Worm (Caenorhabditis elegans) whole organism, L2 larva: ENCODE measurements around the gene F42G2.2.

Source experiments
- elt-1 ChIP-seq: fragments of 150-350 bp; optimal IDR thresholded peaks from 2 replicates; lab custom pipeline; 2014; ENCODE audit warnings: missing biosample characterization, missing genetic modification characterization
- elt-3 ChIP-seq: sonication (generic microtip); optimal IDR thresholded peaks from 2 replicates; lab custom pipeline; 2017; ENCODE audit warnings: missing biosample characterization, missing genetic modification characterization
- nhr-11 ChIP-seq: fragments of 150-350 bp; optimal IDR thresholded peaks from 2 replicates; lab custom pipeline; 2014; ENCODE audit warnings: missing biosample characterization, missing genetic modification characterization
- snpc-4 ChIP-seq: fragments of 150-350 bp; optimal IDR thresholded peaks from 2 replicates; lab custom pipeline; 2014; ENCODE audit warnings: missing biosample characterization, missing genetic modification characterization

ce11 chrII:2422427-2422826, 422 bp downstream of the F42G2.2 start:
- no peak for TF ChIP-seq elt-1
- TF ChIP-seq elt-3 (tag; lab: Kevin White, UChicago) = no peak
- TF ChIP-seq nhr-11 (tag; lab: Kevin White, UChicago) = no peak
- TF ChIP-seq snpc-4 (tag; lab: Kevin White, UChicago) = no peak
